Fruit fly (Drosophila melanogaster) S2 (cell line): ENCODE measurements around the gene CG44037.

ENCODE experiments used
- CG8478 ChIP-seq: fragments of >200 bp; optimal IDR thresholded peaks from 2 replicates; lab custom pipeline; 2018
- CTCF ChIP-seq, 2 experiments: fragments of >200 bp; optimal IDR thresholded peaks; 2 replicates each; lab custom pipeline; 2018

DNA sequence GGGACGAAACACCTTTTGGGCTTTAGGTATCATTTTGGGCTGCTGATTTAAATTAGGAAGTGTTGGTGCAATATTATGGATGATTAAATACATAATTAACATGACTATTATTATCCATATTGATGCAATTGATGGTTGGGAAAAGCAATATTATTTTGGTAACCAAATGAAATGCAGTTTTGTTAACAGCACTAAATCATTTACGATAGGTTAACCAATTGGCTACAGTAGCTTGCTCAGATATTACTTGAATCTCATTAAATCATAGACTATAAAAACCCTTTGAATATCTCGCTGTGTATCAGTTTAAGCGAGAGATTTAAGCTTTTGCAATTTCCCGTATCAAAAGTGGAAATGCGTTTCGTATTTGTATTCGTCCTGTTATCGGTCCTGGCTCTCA is 14.3 kb downstream of the CG44037 start, which contains the start of gene Sfp87B:
- no peak for TF ChIP-seq CTCF (optimal IDR thresholded peaks at IDR 0.05; lab: Kevin White, UChicago)
- no peak for TF ChIP-seq CG8478
